Fruit fly (Drosophila melanogaster): ENCODE measurements around the gene mRpS7.
A peak's percentile ranks its signal among the peaks of the same experiment; 100 is the strongest.

dm6 chr2L:10342471-10342870, 44.0 kb upstream of the mRpS7 start, which contains the start of gene Sps2:
- peak; percentile 18 for TF ChIP-seq brk (GFP tag; optimal IDR thresholded peaks at IDR 0.05)
- no peak for TF ChIP-seq Abd-B (GFP tag; optimal IDR thresholded peaks at IDR 0.05)
- peak; percentile 10 for TF ChIP-seq fru (GFP tag; optimal IDR thresholded peaks at IDR 0.05)
- TF ChIP-seq foxo (GFP tag; optimal IDR thresholded peaks at IDR 0.05): no peak
